Worm (Caenorhabditis elegans) whole organism, L4 larva: ENCODE measurements around the gene F36D3.8.

Experiments used
- F26F4.8 ChIP-seq: fragments of 200-800 bp; sonication (Bioruptor generic); conservative IDR thresholded peaks from 2 replicates; pipeline ENCODE4 v1.3.6; 2022; ENCODE audit warnings: missing genetic modification characterization, missing compliant biosample characterization
- F37D6.2 ChIP-seq: sonication (generic microtip); optimal IDR thresholded peaks from 2 replicates; lab custom pipeline; 2016; ENCODE audit warnings: mild to moderate bottlenecking, missing genetic modification characterization, missing compliant biosample characterization
- F44E2.7 ChIP-seq: fragments of 200-800 bp; sonication (Bioruptor generic); IDR thresholded peaks from 2 replicates; pipeline ENCODE4 v2.1.2; 2022; ENCODE audit warnings: missing genetic modification characterization, missing compliant biosample characterization
- Y5F2A.4 ChIP-seq: fragments of 200-800 bp; sonication (Bioruptor generic); optimal IDR thresholded peaks from 2 replicates; lab custom pipeline; 2018; ENCODE audit warnings: mild to moderate bottlenecking, missing genetic modification characterization, missing compliant biosample characterization
- aha-1 ChIP-seq: fragments of 150-350 bp; peaks from one replicate; lab custom pipeline; 2014; ENCODE audit warnings: missing biosample characterization, missing genetic modification characterization
- ceh-28 ChIP-seq: fragments of 150-350 bp; optimal IDR thresholded peaks from 2 replicates; lab custom pipeline; 2014; ENCODE audit warnings: missing biosample characterization, missing genetic modification reagents, missing genetic modification characterization
- ceh-32 ChIP-seq: sonication (generic microtip); optimal IDR thresholded peaks from 2 replicates; lab custom pipeline; 2016; ENCODE audit warnings: mild to moderate bottlenecking, missing genetic modification characterization, missing compliant biosample characterization; ENCODE audit not compliant: poor library complexity
- ceh-62 ChIP-seq: sonication (generic microtip); optimal IDR thresholded peaks from 2 replicates; lab custom pipeline; 2017; ENCODE audit warnings: missing biosample characterization, missing genetic modification characterization
- cey-2 ChIP-seq: sonication (generic microtip); optimal IDR thresholded peaks from 3 replicates; lab custom pipeline; 2017; ENCODE audit warnings: missing genetic modification characterization, mild to moderate bottlenecking, missing compliant biosample characterization, antibody characterized with exemption, borderline replicate concordance; ENCODE audit not compliant: insufficient read depth
- ctbp-1 ChIP-seq: fragments of 200-800 bp; sonication (Bioruptor generic); IDR thresholded peaks from 2 replicates; pipeline ENCODE4 v1.3.6; 2022; ENCODE audit warnings: missing genetic modification reagents, missing genetic modification characterization, missing compliant biosample characterization
- daf-12 ChIP-seq: fragments of 150-350 bp; optimal IDR thresholded peaks from 2 replicates; lab custom pipeline; 2014; ENCODE audit warnings: missing biosample characterization, missing genetic modification reagents, missing genetic modification characterization
- daf-19 ChIP-seq: fragments of 200-800 bp; sonication (Bioruptor generic); conservative IDR thresholded peaks from 2 replicates; pipeline ENCODE4 v1.3.6; 2022; ENCODE audit warnings: missing genetic modification characterization, missing compliant biosample characterization
- dmd-6 ChIP-seq: fragments of 200-800 bp; sonication (Bioruptor generic); IDR thresholded peaks from 2 replicates; pipeline ENCODE4 v1.3.6; 2022; ENCODE audit warnings: missing genetic modification reagents, missing genetic modification characterization, missing compliant biosample characterization
- dpl-1 ChIP-seq: fragments of 150-350 bp; optimal IDR thresholded peaks from 2 replicates; lab custom pipeline; 2014; ENCODE audit warnings: missing biosample characterization, missing genetic modification reagents, missing genetic modification characterization
- duxl-1 ChIP-seq: sonication (generic microtip); optimal IDR thresholded peaks from 2 replicates; lab custom pipeline; 2016; ENCODE audit warnings: mild to moderate bottlenecking, missing genetic modification characterization, moderate library complexity, missing compliant biosample characterization; ENCODE audit not compliant: poor library complexity
- egl-27 ChIP-seq: sonication (generic microtip); optimal IDR thresholded peaks from 3 replicates; lab custom pipeline; 2017; ENCODE audit warnings: missing biosample characterization, missing genetic modification reagents, missing genetic modification characterization
- egl-43 ChIP-seq: fragments of 200-800 bp; sonication (Bioruptor generic); IDR thresholded peaks from 2 replicates; pipeline ENCODE4 v1.3.6; 2022; ENCODE audit warnings: missing genetic modification reagents, missing genetic modification characterization, missing compliant biosample characterization
- hlh-30 ChIP-seq: sonication (generic microtip); optimal IDR thresholded peaks from 2 replicates; lab custom pipeline; 2017; ENCODE audit warnings: antibody characterized with exemption, mild to moderate bottlenecking, missing genetic modification characterization, missing compliant biosample characterization; ENCODE audit not compliant: insufficient read depth
- jun-1 ChIP-seq: fragments of 150-350 bp; optimal IDR thresholded peaks from 2 replicates; lab custom pipeline; 2014; ENCODE audit warnings: missing biosample characterization, missing genetic modification reagents, missing genetic modification characterization
- lin-13 ChIP-seq: fragments of 150-350 bp; optimal IDR thresholded peaks from 2 replicates; lab custom pipeline; 2014; ENCODE audit warnings: missing biosample characterization, missing genetic modification reagents, missing genetic modification characterization
- lin-29 ChIP-seq: fragments of 200-800 bp; sonication (Bioruptor generic); IDR thresholded peaks from 2 replicates; pipeline ENCODE4 v1.3.6; 2022; ENCODE audit warnings: missing genetic modification reagents, missing genetic modification characterization, missing compliant biosample characterization
- mdt-29 ChIP-seq: fragments of 200-800 bp; sonication (Bioruptor generic); IDR thresholded peaks from 2 replicates; pipeline ENCODE4 v1.3.6; 2022; ENCODE audit warnings: missing genetic modification reagents, missing genetic modification characterization, missing compliant biosample characterization
- mes-2 ChIP-seq: sonication (generic microtip); optimal IDR thresholded peaks from 2 replicates; lab custom pipeline; 2016; ENCODE audit warnings: missing genotype, mild to moderate bottlenecking, missing genetic modification characterization, missing compliant biosample characterization; ENCODE audit not compliant: poor library complexity, severe bottlenecking
- nhr-102 ChIP-seq: sonication (generic microtip); optimal IDR thresholded peaks from 2 replicates; lab custom pipeline; 2016; ENCODE audit warnings: mild to moderate bottlenecking, missing genetic modification characterization, moderate library complexity, missing compliant biosample characterization
- nhr-11 ChIP-seq: fragments of 150-350 bp; optimal IDR thresholded peaks from 2 replicates; lab custom pipeline; 2014; ENCODE audit warnings: missing biosample characterization, missing genetic modification characterization
- nhr-111 ChIP-seq: fragments of 200-800 bp; sonication (Bioruptor generic); optimal IDR thresholded peaks from 2 replicates; lab custom pipeline; 2018; ENCODE audit warnings: mild to moderate bottlenecking, missing genetic modification characterization, missing compliant biosample characterization
- nhr-28 ChIP-seq: fragments of 150-350 bp; optimal IDR thresholded peaks from 2 replicates; lab custom pipeline; 2014; ENCODE audit warnings: missing biosample characterization, missing genetic modification characterization
- nhr-41 ChIP-seq: fragments of 200-800 bp; sonication (Bioruptor generic); IDR thresholded peaks from 2 replicates; pipeline ENCODE4 v1.3.6; 2022; ENCODE audit warnings: missing genetic modification reagents, missing genetic modification characterization, missing compliant biosample characterization
- nhr-76 ChIP-seq: fragments of 150-350 bp; optimal IDR thresholded peaks from 2 replicates; lab custom pipeline; 2014; ENCODE audit warnings: missing biosample characterization, missing genetic modification characterization
- php-3 ChIP-seq: fragments of 200-800 bp; sonication (Bioruptor generic); IDR thresholded peaks from 2 replicates; pipeline ENCODE4 v1.3.6; 2022; ENCODE audit warnings: missing genetic modification reagents, missing genetic modification characterization, missing compliant biosample characterization
- pqm-1 ChIP-seq: sonication (generic microtip); optimal IDR thresholded peaks from 2 replicates; lab custom pipeline; 2017; ENCODE audit warnings: missing biosample characterization, missing genetic modification characterization
- rbr-2 ChIP-seq: sonication (generic microtip); optimal IDR thresholded peaks from 2 replicates; lab custom pipeline; 2016; ENCODE audit warnings: missing genotype, missing genetic modification characterization, missing compliant biosample characterization
- set-16 ChIP-seq: fragments of 200-800 bp; sonication (Bioruptor generic); IDR thresholded peaks from 2 replicates; pipeline ENCODE4 v1.3.6; 2022; ENCODE audit warnings: missing genetic modification reagents, missing genetic modification characterization, missing compliant biosample characterization
- spr-1 ChIP-seq: sonication (generic microtip); optimal IDR thresholded peaks from 2 replicates; lab custom pipeline; 2016; ENCODE audit warnings: mild to moderate bottlenecking, missing genetic modification characterization, missing compliant biosample characterization
- spr-3 ChIP-seq: fragments of 200-800 bp; sonication (Bioruptor generic); optimal IDR thresholded peaks from 2 replicates; lab custom pipeline; 2018; ENCODE audit warnings: mild to moderate bottlenecking, missing genetic modification characterization, missing compliant biosample characterization
- tra-1 ChIP-seq: fragments of 200-800 bp; sonication (Bioruptor generic); IDR thresholded peaks from 2 replicates; pipeline ENCODE4 v1.3.6; 2022; ENCODE audit warnings: missing genetic modification reagents, missing genetic modification characterization, missing compliant biosample characterization
- unc-62 ChIP-seq, 3 experiments: fragments of 150-350 bp in 1 of 3; sonication (generic microtip); optimal IDR thresholded peaks in 2 of 3; peaks in 1 of 3; 1 replicate in 1 of 3; 2 replicates in 2 of 3; lab custom pipeline; 2014 to 2017; ENCODE audit warnings: missing biosample characterization in 3 of 3, missing genetic modification characterization in 3 of 3, missing genetic modification reagents in 3 of 3, missing genotype in 1 of 3
- zag-1 ChIP-seq: fragments of 150-350 bp; optimal IDR thresholded peaks from 2 replicates; lab custom pipeline; 2014; ENCODE audit warnings: missing biosample characterization, missing genetic modification characterization
- zfp-2 ChIP-seq: sonication (generic microtip); optimal IDR thresholded peaks from 2 replicates; lab custom pipeline; 2016; ENCODE audit warnings: mild to moderate bottlenecking, missing genetic modification characterization, missing compliant biosample characterization
- ztf-7 ChIP-seq: fragments of 150-350 bp; optimal IDR thresholded peaks from 2 replicates; lab custom pipeline; 2014; ENCODE audit warnings: missing biosample characterization, missing genetic modification characterization

F36D3.8 gene

ce11 chrV:16497504-16497903 is 29.5 kb upstream of the F36D3.8 start, which contains the start of gene srh-136:
Gene srh-136 (minus strand): TSS chrV:16497596.
- no peak for TF ChIP-seq nhr-11 (tag; lab: Kevin White, UChicago)

- no peak for TF ChIP-seq lin-13 (GFP tag; lab: Kevin White, UChicago)
- peak; percentile 1 for TF ChIP-seq ztf-7 (tag; lab: Kevin White, UChicago)
- TF ChIP-seq daf-19: no peak
- TF ChIP-seq F37D6.2: no peak
- no peak for TF ChIP-seq nhr-76
- TF ChIP-seq egl-27 (tag; lab: Kevin White, UChicago): no peak
- TF ChIP-seq nhr-41: no peak
- peak; percentile 16 for TF ChIP-seq hlh-30 (tag; lab: Kevin White, UChicago)
- TF ChIP-seq zfp-2 (tag; lab: Kevin White, UChicago): no peak
- TF ChIP-seq egl-43 (GFP tag; lab: Robert Waterston, UW): no peak
- 0 out of 2 replicates have a peak, but pooled peaks have one; percentile 16 for TF ChIP-seq dmd-6 (GFP tag; lab: Robert Waterston, UW)
- TF ChIP-seq cey-2 (tag; lab: Kevin White, UChicago): no peak
- TF ChIP-seq F44E2.7 (GFP tag; lab: Robert Waterston, UW): no peak
- peak; percentile 25 for TF ChIP-seq nhr-28
- peak in 1 of 2 experiments; percentile 3 for TF ChIP-seq unc-62 (GFP tag; optimal IDR thresholded peaks at IDR 0.05 in 1 of 2; lab: Kevin White, UChicago)
- no peak for TF ChIP-seq unc-62 (tag; optimal IDR thresholded peaks at IDR 0.05; lab: Kevin White, UChicago)
- TF ChIP-seq pqm-1 (tag; lab: Kevin White, UChicago): no peak
- no peak for TF ChIP-seq mdt-29 (GFP tag; lab: Robert Waterston, UW)
- no peak for TF ChIP-seq ceh-32
- no peak for TF ChIP-seq F26F4.8 (GFP tag; lab: Robert Waterston, UW)
- peak; percentile 67 for TF ChIP-seq mes-2
- TF ChIP-seq nhr-111: no peak
- TF ChIP-seq rbr-2 (tag; lab: Kevin White, UChicago): peak; percentile 12
- no peak for TF ChIP-seq ceh-62 (tag; lab: Kevin White, UChicago)
- TF ChIP-seq dpl-1: peak; percentile 87
- no peak for TF ChIP-seq daf-12 (tag; lab: Kevin White, UChicago)
- TF ChIP-seq spr-3 (GFP tag; lab: Kevin White, UChicago): no peak
- TF ChIP-seq, all 104 proteins: peak for 8
These were observed 28.0 kb upstream of the F36D3.8 start, which contains the start of gene F36D3.1 for ce11 chrV:16499006-16499405. Gene F36D3.1 (plus strand): TSS chrV:16499352.

- TF ChIP-seq egl-27 (tag; lab: Kevin White, UChicago): no peak
- peak in 1 of 2 experiments; percentile 29 for TF ChIP-seq unc-62 (GFP tag; optimal IDR thresholded peaks at IDR 0.05 in 1 of 2; lab: Kevin White, UChicago)
- TF ChIP-seq unc-62 (tag; optimal IDR thresholded peaks at IDR 0.05; lab: Kevin White, UChicago): no peak
- TF ChIP-seq set-16 (GFP tag; lab: Robert Waterston, UW): no peak
- no peak for TF ChIP-seq php-3
- TF ChIP-seq ceh-28: no peak
- no peak for TF ChIP-seq tra-1
- TF ChIP-seq aha-1: no peak
- TF ChIP-seq, all 104 proteins: peak for 1
These were observed 23.8 kb upstream of the F36D3.8 start, which contains the start of gene F36D3.14 for ce11 chrV:16503164-16503563. Gene F36D3.14 (minus strand): TSS chrV:16503264.

ce11 chrV:16505828-16506227 is 21.1 kb upstream of the F36D3.8 start, which contains the start of gene nhr-54:
Gene nhr-54 (minus strand): TSS chrV:16505928.
- TF ChIP-seq ztf-7 (tag; lab: Kevin White, UChicago) (no peak), zag-1 (tag; lab: Kevin White, UChicago) (no peak), lin-29 (GFP tag; lab: Robert Waterston, UW) (no peak), jun-1 (tag; lab: Kevin White, UChicago) (no peak), ctbp-1 (GFP tag; lab: Robert Waterston, UW) (no peak), nhr-11 (tag; lab: Kevin White, UChicago) (no peak), nhr-102 (tag; lab: Kevin White, UChicago) (no peak), tra-1 (no peak), duxl-1 (tag; lab: Kevin White, UChicago) (no peak), spr-1 (tag; lab: Kevin White, UChicago) (no peak), Y5F2A.4 (no peak)
